Fruit fly (Drosophila melanogaster) whole organism, prepupa: ENCODE measurements around the gene drm.

Source experiments
- Blimp-1 ChIP-seq: fragments of 200-800 bp; sonication (Bioruptor generic); optimal IDR thresholded peaks from 3 replicates; lab custom pipeline; 2017; ENCODE audit warnings: missing biosample characterization, missing genetic modification characterization, mild to moderate bottlenecking, moderate library complexity, missing genetic modification reagents
- CG10669 ChIP-seq: fragments of 200-800 bp; sonication (Bioruptor generic); optimal IDR thresholded peaks from 3 replicates; lab custom pipeline; 2018; ENCODE audit warnings: missing biosample characterization, mild to moderate bottlenecking, missing genetic modification characterization, moderate library complexity
- CG11294 ChIP-seq: fragments of 200-800 bp; sonication (Bioruptor generic); IDR thresholded peaks from 2 replicates; pipeline ENCODE4 v1.3.6; 2022; ENCODE audit warnings: missing biosample characterization, missing genetic modification characterization
- CG15336 ChIP-seq: fragments of 200-800 bp; sonication (Bioruptor generic); IDR thresholded peaks from 2 replicates; pipeline ENCODE4 v1.3.6; 2022; ENCODE audit warnings: missing biosample characterization, missing genetic modification characterization
- CG16779 ChIP-seq: fragments of 200-800 bp; sonication (Bioruptor generic); optimal IDR thresholded peaks from 3 replicates; lab custom pipeline; 2017; ENCODE audit warnings: missing biosample characterization, mild to moderate bottlenecking, missing genetic modification characterization
- CG3032 ChIP-seq: fragments of 200-800 bp; optimal IDR thresholded peaks from 2 replicates; lab custom pipeline; 2019; ENCODE audit warnings: missing biosample characterization, mild to moderate bottlenecking, missing genetic modification characterization, moderate library complexity
- CG32006 ChIP-seq: fragments of 200-800 bp; sonication (Bioruptor generic); optimal IDR thresholded peaks from 3 replicates; lab custom pipeline; 2017; ENCODE audit warnings: missing biosample characterization, mild to moderate bottlenecking, missing genetic modification characterization
- CG34406 ChIP-seq: fragments of 200-800 bp; sonication (Bioruptor generic); optimal IDR thresholded peaks from 3 replicates; lab custom pipeline; 2016; ENCODE audit warnings: missing biosample characterization, missing genetic modification characterization
- CG6163 ChIP-seq: fragments of 200-800 bp; sonication (Bioruptor generic); IDR thresholded peaks from 3 replicates; pipeline ENCODE4 v1.3.6; 2022; ENCODE audit warnings: missing biosample characterization, missing genetic modification characterization
- CG6792 ChIP-seq: fragments of 200-800 bp; sonication (Bioruptor generic); optimal IDR thresholded peaks from 3 replicates; lab custom pipeline; 2016; ENCODE audit warnings: missing biosample characterization, missing genetic modification characterization
- CG7368 ChIP-seq: fragments of 200-800 bp; sonication (Bioruptor generic); optimal IDR thresholded peaks from 3 replicates; lab custom pipeline; 2016; ENCODE audit warnings: missing biosample characterization, missing genetic modification characterization
- CG8119 ChIP-seq: fragments of 200-800 bp; sonication (Bioruptor generic); IDR thresholded peaks from 3 replicates; pipeline ENCODE4 v1.3.6; 2022; ENCODE audit warnings: missing biosample characterization, missing genetic modification characterization
- CG9139 ChIP-seq: fragments of 200-800 bp; sonication (Bioruptor generic); optimal IDR thresholded peaks from 3 replicates; lab custom pipeline; 2017; ENCODE audit warnings: missing biosample characterization, mild to moderate bottlenecking, missing genetic modification characterization
- Eip78C ChIP-seq: fragments of 200-800 bp; sonication (Bioruptor generic); peaks from one replicate; lab custom pipeline; 2016; ENCODE audit warnings: missing biosample characterization, missing genetic modification characterization
- Ets96B ChIP-seq: fragments of 200-800 bp; optimal IDR thresholded peaks from 2 replicates; lab custom pipeline; 2019; ENCODE audit warnings: missing biosample characterization, mild to moderate bottlenecking, missing genetic modification characterization, moderate library complexity
- Gug ChIP-seq: fragments of 200-800 bp; sonication (Bioruptor generic); IDR thresholded peaks from 2 replicates; pipeline ENCODE4 v1.3.6; 2022; ENCODE audit warnings: missing biosample characterization, missing genetic modification characterization
- Hr4 ChIP-seq: fragments of 200-800 bp; sonication (Bioruptor generic); optimal IDR thresholded peaks from 3 replicates; lab custom pipeline; 2016; ENCODE audit warnings: missing biosample characterization, missing genetic modification characterization
- OdsH ChIP-seq: fragments of 200-800 bp; sonication (Bioruptor generic); optimal IDR thresholded peaks from 3 replicates; lab custom pipeline; 2016; ENCODE audit warnings: missing biosample characterization, missing genetic modification characterization
- Smox ChIP-seq: fragments of 200-800 bp; sonication (Bioruptor generic); optimal IDR thresholded peaks from 3 replicates; lab custom pipeline; 2016; ENCODE audit warnings: missing biosample characterization, missing genetic modification characterization
- Sox15 ChIP-seq: fragments of 200-800 bp; sonication (Bioruptor generic); optimal IDR thresholded peaks from 3 replicates; lab custom pipeline; 2016; ENCODE audit warnings: missing biosample characterization, missing genetic modification characterization
- achi ChIP-seq: fragments of 200-800 bp; sonication (Bioruptor generic); optimal IDR thresholded peaks from 3 replicates; lab custom pipeline; 2016; ENCODE audit warnings: missing biosample characterization, missing genetic modification characterization
- acj6 ChIP-seq: fragments of 200-800 bp; sonication (Bioruptor generic); optimal IDR thresholded peaks from 3 replicates; lab custom pipeline; 2016; ENCODE audit warnings: missing biosample characterization, missing genetic modification characterization
- cyc ChIP-seq: fragments of 200-800 bp; sonication (Bioruptor generic); optimal IDR thresholded peaks from 3 replicates; lab custom pipeline; 2016; ENCODE audit warnings: missing biosample characterization, missing genetic modification characterization
- dac ChIP-seq: fragments of 200-800 bp; sonication (Bioruptor generic); optimal IDR thresholded peaks from 2 replicates; lab custom pipeline; 2017; ENCODE audit warnings: missing biosample characterization, mild to moderate bottlenecking, missing genetic modification characterization
- dsx ChIP-seq: fragments of 200-800 bp; optimal IDR thresholded peaks from 3 replicates; lab custom pipeline; 2019; ENCODE audit warnings: missing biosample characterization, mild to moderate bottlenecking, missing genetic modification characterization, moderate library complexity; ENCODE audit not compliant: poor library complexity, severe bottlenecking
- eg ChIP-seq: fragments of 200-800 bp; sonication (Bioruptor generic); IDR thresholded peaks from 3 replicates; pipeline ENCODE4 v1.3.6; 2022; ENCODE audit warnings: missing biosample characterization, missing genetic modification characterization
- fd85E ChIP-seq: fragments of 200-800 bp; sonication (Bioruptor generic); optimal IDR thresholded peaks from 3 replicates; lab custom pipeline; 2016; ENCODE audit warnings: missing biosample characterization, missing genetic modification characterization
- fkh ChIP-seq: fragments of 200-800 bp; sonication (Bioruptor generic); optimal IDR thresholded peaks from 3 replicates; lab custom pipeline; 2017; ENCODE audit warnings: missing biosample characterization, mild to moderate bottlenecking, missing genetic modification characterization, moderate library complexity
- lz ChIP-seq: fragments of 200-800 bp; sonication (Bioruptor generic); optimal IDR thresholded peaks from 3 replicates; lab custom pipeline; 2016; ENCODE audit warnings: missing biosample characterization, missing genetic modification characterization
- net ChIP-seq: fragments of 200-800 bp; sonication (Bioruptor generic); optimal IDR thresholded peaks from 3 replicates; lab custom pipeline; 2016; ENCODE audit warnings: missing biosample characterization, missing genetic modification characterization
- topi ChIP-seq: fragments of 200-800 bp; sonication (Bioruptor generic); optimal IDR thresholded peaks from 3 replicates; lab custom pipeline; 2016; ENCODE audit warnings: missing biosample characterization, missing genetic modification characterization
- vri ChIP-seq: fragments of 200-800 bp; sonication (Bioruptor generic); optimal IDR thresholded peaks from 3 replicates; lab custom pipeline; 2016; ENCODE audit warnings: missing biosample characterization, mild to moderate bottlenecking, missing genetic modification characterization

drm gene

DNA sequence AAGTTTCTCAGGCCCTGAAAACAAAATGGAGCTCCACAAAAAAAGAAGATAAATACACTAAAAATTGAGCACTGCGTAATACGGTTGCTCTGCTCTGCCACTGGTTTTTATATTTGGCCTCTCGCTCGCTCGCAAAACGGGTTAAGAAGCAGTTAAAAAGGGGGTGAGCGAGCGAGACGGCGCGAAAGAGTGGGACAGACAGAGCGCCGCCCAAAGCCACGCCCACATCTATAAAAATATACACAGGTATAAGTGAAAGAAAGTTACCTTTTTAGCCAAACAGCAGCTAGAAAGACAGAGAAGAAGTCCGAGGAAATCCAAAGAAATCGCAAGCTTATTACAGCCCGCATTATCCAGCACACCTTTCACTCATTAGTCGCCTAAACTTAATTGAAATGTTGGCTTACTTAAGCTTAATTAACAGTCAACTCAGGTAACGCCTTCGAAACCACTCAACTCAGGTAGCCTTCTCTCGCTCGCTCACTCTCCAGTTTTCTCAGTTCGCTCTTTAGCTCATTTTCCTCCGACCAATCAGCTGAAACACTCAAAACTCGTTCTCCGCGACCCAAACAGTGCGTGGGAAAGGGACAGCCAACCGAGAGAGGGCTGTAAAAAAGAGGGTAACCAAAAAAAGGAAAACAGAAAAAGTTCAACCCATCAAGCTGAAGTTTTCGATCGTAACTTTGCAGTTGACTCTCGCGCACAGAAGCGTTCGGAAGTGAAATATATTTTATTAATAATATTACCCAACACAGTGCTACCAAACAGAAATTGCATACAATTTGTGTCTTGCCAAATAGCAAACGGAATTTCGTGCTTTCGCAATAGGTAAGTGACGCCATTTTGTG lies at the start of gene drm:
Gene drm (plus strand): TSS at position 684 of the 848 bp plus-strand sequence.
- TF ChIP-seq Eip78C (GFP tag; lab: Kevin White, UChicago) (peak; percentile 27), eg (GFP tag; lab: Robert Waterston, UW) (peak; percentile 55; the same call in 2 of the 3 replicates), fkh (peak; percentile 65), Smox (GFP tag; lab: Kevin White, UChicago) (no peak), Ets96B (tag; lab: Kevin White, UChicago) (no peak), CG6163 (peak; percentile 21; the same call in 1 of the 3 replicates)
- TF ChIP-seq, all 60 proteins: peak for 4

DNA sequence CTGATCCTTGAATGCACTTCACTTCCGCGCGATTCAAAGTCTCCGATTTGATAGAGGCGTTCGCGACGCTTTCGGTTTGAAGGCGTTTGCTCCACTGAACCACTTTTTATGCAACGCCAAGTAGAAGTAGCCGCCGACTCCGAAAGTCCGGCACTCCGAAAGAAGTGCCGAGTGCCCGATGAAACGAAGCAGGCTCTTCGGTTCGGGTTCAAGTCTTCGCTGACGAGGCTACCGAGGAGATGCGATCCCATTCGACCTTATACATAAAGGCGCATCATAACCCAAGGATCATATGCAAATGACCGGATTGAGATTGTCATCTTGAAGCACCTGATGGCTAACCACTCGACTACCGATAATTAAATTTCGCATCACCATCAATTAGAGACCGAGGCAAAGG lies 48.1 kb upstream of the drm start, which contains the start of gene CG15414:
Gene CG15414 (minus strand): TSS at position 101 of the 400 bp plus-strand sequence.
- TF ChIP-seq eg (GFP tag; lab: Robert Waterston, UW) = peak; percentile 42; the same call in 1 of the 3 replicates
- TF ChIP-seq acj6 (GFP tag; lab: Kevin White, UChicago) = no peak

DNA sequence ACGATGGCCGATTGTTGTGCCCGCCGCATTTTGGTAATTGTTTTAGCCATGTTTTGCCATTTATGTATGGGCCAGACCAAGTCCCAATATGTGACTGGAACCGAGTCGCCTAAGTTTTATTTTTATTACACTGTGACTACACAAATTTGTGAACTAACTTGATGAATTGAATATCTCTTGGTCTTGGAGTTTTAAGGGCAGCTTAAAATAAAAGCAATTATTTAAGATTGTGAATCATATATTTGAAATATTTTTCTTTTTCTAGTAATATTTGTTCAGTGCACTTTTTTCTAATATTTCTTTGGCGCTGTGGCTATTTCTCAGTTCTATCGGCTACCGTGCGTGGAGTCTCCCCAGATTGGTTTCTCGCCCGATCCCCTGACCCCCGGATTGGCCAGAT lies 45.6 kb upstream of the drm start:
- TF ChIP-seq Gug (GFP tag; lab: Robert Waterston, UW) (0 out of 2 replicates have a peak, but pooled peaks have one; percentile 28), CG15336 (peak; percentile 61), CG8119 (peak; percentile 37; the same call in 1 of the 3 replicates), CG10669 (no peak), CG16779 (tag; lab: Kevin White, UChicago) (no peak), fd85E (GFP tag; lab: Kevin White, UChicago) (no peak), CG32006 (GFP tag; lab: Kevin White, UChicago) (peak; percentile 16), eg (GFP tag; lab: Robert Waterston, UW) (peak; percentile 60; the same call in 1 of the 3 replicates)

DNA sequence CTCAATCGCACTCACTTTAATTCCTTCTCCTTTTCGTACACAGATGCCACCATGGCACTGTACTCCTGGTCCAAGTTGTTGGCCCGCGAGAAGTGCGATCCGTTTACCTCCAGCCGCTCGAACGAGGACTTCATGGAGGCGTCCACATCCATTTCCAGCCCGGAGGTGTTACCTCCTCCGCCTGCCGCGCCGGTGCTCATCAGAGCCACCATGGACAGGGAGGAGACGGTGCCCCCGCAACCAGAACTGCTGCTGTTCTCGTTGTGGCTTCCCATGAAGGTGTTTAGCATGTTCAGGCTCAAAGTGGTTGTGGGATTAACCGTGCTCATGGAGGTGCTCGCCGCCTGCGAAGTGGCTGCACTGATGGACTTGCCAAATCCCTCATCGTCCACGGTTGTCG lies 43.6 kb upstream of the drm start:
- TF ChIP-seq Blimp-1 (GFP tag; lab: Kevin White, UChicago) (no peak), CG9139 (GFP tag; lab: Kevin White, UChicago) (no peak), achi (GFP tag; lab: Kevin White, UChicago) (no peak), dsx (GFP tag; lab: Kevin White, UChicago) (no peak), eg (GFP tag; lab: Robert Waterston, UW) (no peak), Sox15 (GFP tag; lab: Kevin White, UChicago) (no peak), net (GFP tag; lab: Kevin White, UChicago) (no peak), CG3032 (tag; lab: Kevin White, UChicago) (no peak), OdsH (no peak), fkh (no peak), topi (GFP tag; lab: Kevin White, UChicago) (no peak), Gug (GFP tag; lab: Robert Waterston, UW) (no peak), lz (no peak), Smox (GFP tag; lab: Kevin White, UChicago) (no peak), vri (no peak), CG16779 (tag; lab: Kevin White, UChicago) (no peak), CG7368 (no peak), cyc (GFP tag; lab: Kevin White, UChicago) (no peak)

DNA sequence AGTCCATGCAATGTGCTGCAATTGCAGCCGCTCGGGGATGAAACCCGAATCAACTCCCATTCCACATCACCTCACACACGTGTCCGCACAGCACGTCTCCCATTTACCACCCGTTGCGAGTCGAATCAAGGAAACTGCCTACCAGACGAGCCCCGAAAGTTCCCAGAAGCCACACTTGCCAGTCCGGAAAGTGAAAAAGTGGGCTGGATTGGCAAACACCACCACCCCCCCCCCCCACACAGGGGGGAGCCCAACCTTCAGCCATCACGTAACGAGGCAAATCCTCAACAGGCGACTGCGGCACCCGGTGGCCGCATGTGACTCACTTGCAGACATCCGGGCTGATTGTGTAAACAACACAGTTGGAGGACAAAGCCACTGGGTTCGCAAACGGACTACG lies 34.2 kb upstream of the drm start:
- TF ChIP-seq CG34406 (no peak), CG11294 (GFP tag; lab: Robert Waterston, UW) (no peak), CG6792 (GFP tag; lab: Kevin White, UChicago) (no peak), topi (GFP tag; lab: Kevin White, UChicago) (no peak), CG16779 (tag; lab: Kevin White, UChicago) (no peak), Hr4 (GFP tag; lab: Kevin White, UChicago) (no peak), Blimp-1 (GFP tag; lab: Kevin White, UChicago) (no peak), CG15336 (no peak), dac (GFP tag; lab: Kevin White, UChicago) (no peak)
- TF ChIP-seq, all 60 proteins: peak for 0
